Worm (Caenorhabditis elegans): ENCODE measurements around the gene B0285.6.

- TF ChIP-seq php-3 (GFP tag; IDR thresholded peaks at IDR 0.05) (no peak), zag-1 (tag; optimal IDR thresholded peaks at IDR 0.05) (no peak), nhr-10 (tag; optimal IDR thresholded peaks at IDR 0.05) (no peak), aha-1 (tag) (no peak), ztf-11 (tag; optimal IDR thresholded peaks at IDR 0.05) (no peak), snpc-4 (tag; optimal IDR thresholded peaks at IDR 0.05) (no peak), nhr-237 (tag; optimal IDR thresholded peaks at IDR 0.05) (no peak), nhr-11 (tag; optimal IDR thresholded peaks at IDR 0.05) (no peak), ces-1 (GFP tag; optimal IDR thresholded peaks at IDR 0.05) (no peak), fkh-10 (GFP tag; optimal IDR thresholded peaks at IDR 0.05) (no peak), jun-1 (tag; optimal IDR thresholded peaks at IDR 0.05) (no peak)
These were observed 15.1 kb downstream of the B0285.6 start, which contains the start of gene ckb-1 for ce11 chrIII:4364974-4365373.

All from whole organism, L4 larva.